Worm (Caenorhabditis elegans) whole organism, L1 larva: ENCODE measurements around the gene T09D3.3.

ENCODE experiments used
- C34B4.2 ChIP-seq: sonication (generic microtip); optimal IDR thresholded peaks from 2 replicates; lab custom pipeline; 2017; ENCODE audit warnings: mild to moderate bottlenecking, missing genetic modification characterization, missing compliant biosample characterization
- F16B12.6 ChIP-seq: fragments of 150-350 bp; optimal IDR thresholded peaks from 2 replicates; lab custom pipeline; 2014; ENCODE audit warnings: missing biosample characterization, missing genetic modification characterization
- aha-1 ChIP-seq: fragments of 150-350 bp; optimal IDR thresholded peaks from 2 replicates; lab custom pipeline; 2014; ENCODE audit warnings: missing biosample characterization, missing genetic modification characterization
- ama-1 ChIP-seq: fragments of 150-350 bp; optimal IDR thresholded peaks from 2 replicates; lab custom pipeline; 2014
- ceh-82 ChIP-seq, 3 experiments: fragments of 150-350 bp in 1 of 3; sonication (generic microtip) in 2 of 3; optimal IDR thresholded peaks; 2 replicates each; lab custom pipeline; 2014 to 2017; ENCODE audit warnings: missing biosample characterization in 3 of 3, missing genetic modification characterization in 3 of 3
- ces-1 ChIP-seq: fragments of 150-350 bp; optimal IDR thresholded peaks from 2 replicates; lab custom pipeline; 2014; ENCODE audit warnings: missing biosample characterization, missing genetic modification reagents, missing genetic modification characterization
- dpl-1 ChIP-seq, 3 experiments: fragments of 150-350 bp in 2 of 3; sonication (generic microtip) in 1 of 3; optimal IDR thresholded peaks; 2 replicates each; lab custom pipeline; 2014 to 2017; ENCODE audit warnings: missing biosample characterization in 3 of 3, missing genetic modification characterization in 3 of 3, missing genetic modification reagents in 3 of 3
- dsc-1 ChIP-seq: sonication (generic microtip); optimal IDR thresholded peaks from 2 replicates; lab custom pipeline; 2016; ENCODE audit warnings: mild to moderate bottlenecking, missing genetic modification characterization, missing compliant biosample characterization
- egl-27 ChIP-seq, 2 experiments: fragments of 150-350 bp in 1 of 2; sonication (generic microtip); optimal IDR thresholded peaks; 3 replicates each; lab custom pipeline; 2017 to 2018; ENCODE audit warnings: missing biosample characterization in 2 of 2, missing genetic modification characterization in 2 of 2, missing genetic modification reagents in 2 of 2
- elt-3 ChIP-seq, 6 experiments: fragments of 150-350 bp in 1 of 6; sonication (generic microtip); optimal IDR thresholded peaks; 2 replicates each; lab custom pipeline; 2017 to 2018; ENCODE audit warnings: missing biosample characterization in 6 of 6, missing genetic modification characterization in 6 of 6, inconsistent platforms in 1 of 6
- ets-5 ChIP-seq: fragments of 200-800 bp; sonication (Bioruptor generic); IDR thresholded peaks from 2 replicates; pipeline ENCODE4 v1.3.6; 2022; ENCODE audit warnings: missing genetic modification characterization, missing compliant biosample characterization
- fkh-10 ChIP-seq: sonication (generic microtip); optimal IDR thresholded peaks from 2 replicates; lab custom pipeline; 2017; ENCODE audit warnings: missing biosample characterization, missing genetic modification reagents, missing genetic modification characterization
- fkh-4 ChIP-seq: sonication (generic microtip); optimal IDR thresholded peaks from 2 replicates; lab custom pipeline; 2016; ENCODE audit warnings: missing compliant biosample characterization, missing genetic modification characterization, borderline replicate concordance
- fkh-8 ChIP-seq: sonication (generic microtip); optimal IDR thresholded peaks from 2 replicates; lab custom pipeline; 2016; ENCODE audit warnings: mild to moderate bottlenecking, missing genetic modification characterization, missing compliant biosample characterization
- hlh-17 ChIP-seq: fragments of 200-800 bp; sonication (Bioruptor generic); optimal IDR thresholded peaks from 2 replicates; lab custom pipeline; 2018; ENCODE audit warnings: missing genetic modification characterization, mild to moderate bottlenecking, missing compliant biosample characterization, moderate library complexity, borderline replicate concordance
- hpl-2 ChIP-seq: fragments of 150-350 bp; optimal IDR thresholded peaks from 2 replicates; lab custom pipeline; 2014; ENCODE audit warnings: missing biosample characterization, missing genetic modification reagents, missing genetic modification characterization
- lin-35 ChIP-seq, 2 experiments: fragments of 150-350 bp; optimal IDR thresholded peaks; 2 replicates each; lab custom pipeline; 2014; ENCODE audit warnings: missing biosample characterization in 2 of 2, missing genetic modification characterization in 2 of 2, missing genetic modification reagents in 2 of 2
- lin-39 ChIP-seq: fragments of 150-350 bp; optimal IDR thresholded peaks from 2 replicates; lab custom pipeline; 2014; ENCODE audit warnings: missing biosample characterization, missing genetic modification reagents, missing genetic modification characterization
- mab-9 ChIP-seq: fragments of 200-800 bp; sonication (Bioruptor generic); IDR thresholded peaks from 2 replicates; pipeline ENCODE4 v1.3.6; 2022; ENCODE audit warnings: missing genetic modification reagents, missing genetic modification characterization, missing compliant biosample characterization
- mep-1 ChIP-seq: fragments of 150-350 bp; optimal IDR thresholded peaks from 2 replicates; lab custom pipeline; 2014; ENCODE audit warnings: missing biosample characterization, missing genetic modification characterization
- nhr-12 ChIP-seq: sonication (generic microtip); optimal IDR thresholded peaks from 2 replicates; lab custom pipeline; 2017; ENCODE audit warnings: missing biosample characterization, missing genetic modification characterization
- nhr-19 ChIP-seq: fragments of 200-800 bp; sonication (Bioruptor generic); conservative IDR thresholded peaks from 2 replicates; pipeline ENCODE4 v1.3.6; 2022; ENCODE audit warnings: missing genetic modification characterization, missing compliant biosample characterization
- nhr-28 ChIP-seq: fragments of 150-350 bp; optimal IDR thresholded peaks from 2 replicates; lab custom pipeline; 2014; ENCODE audit warnings: missing biosample characterization, missing genetic modification characterization
- nhr-47 ChIP-seq: sonication (generic microtip); optimal IDR thresholded peaks from 2 replicates; lab custom pipeline; 2016; ENCODE audit warnings: mild to moderate bottlenecking, missing genetic modification characterization, moderate library complexity, missing compliant biosample characterization
- nhr-77 ChIP-seq: fragments of 150-350 bp; optimal IDR thresholded peaks from 2 replicates; lab custom pipeline; 2014; ENCODE audit warnings: missing biosample characterization, missing genetic modification characterization
- nhr-85 ChIP-seq: sonication (generic microtip); peaks from one replicate; lab custom pipeline; 2016; ENCODE audit warnings: missing genetic modification characterization, inconsistent platforms, missing compliant biosample characterization
- pag-3 ChIP-seq: sonication (generic microtip); optimal IDR thresholded peaks from 2 replicates; lab custom pipeline; 2017; ENCODE audit warnings: missing genetic modification characterization, mild to moderate bottlenecking, missing compliant biosample characterization, antibody characterized with exemption, borderline replicate concordance; ENCODE audit not compliant: insufficient read depth
- pqm-1 ChIP-seq: sonication (generic microtip); optimal IDR thresholded peaks from 3 replicates; lab custom pipeline; 2017; ENCODE audit warnings: missing biosample characterization, missing genetic modification characterization
- rnt-1 ChIP-seq: sonication (generic microtip); optimal IDR thresholded peaks from 2 replicates; lab custom pipeline; 2016; ENCODE audit warnings: mild to moderate bottlenecking, missing genetic modification characterization, moderate library complexity, missing compliant biosample characterization
- tlp-1 ChIP-seq: fragments of 150-350 bp; optimal IDR thresholded peaks from 2 replicates; lab custom pipeline; 2014; ENCODE audit warnings: missing biosample characterization, missing genetic modification characterization
- unc-130 ChIP-seq: fragments of 150-350 bp; optimal IDR thresholded peaks from 2 replicates; lab custom pipeline; 2017; ENCODE audit warnings: missing biosample characterization, missing genetic modification characterization, inconsistent platforms
- unc-30 ChIP-seq: sonication (generic microtip); optimal IDR thresholded peaks from 2 replicates; lab custom pipeline; 2017; ENCODE audit warnings: missing biosample characterization, missing genetic modification characterization
- xbp-1 ChIP-seq: sonication (generic microtip); optimal IDR thresholded peaks from 2 replicates; lab custom pipeline; 2016; ENCODE audit warnings: missing genetic modification characterization, missing compliant biosample characterization
- ztf-11 ChIP-seq, 2 experiments: sonication (generic microtip); optimal IDR thresholded peaks; 2 replicates each; lab custom pipeline; 2016 to 2017; ENCODE audit warnings: missing genetic modification characterization in 2 of 2, missing biosample characterization in 1 of 2, missing compliant biosample characterization in 1 of 2
- ztf-4 ChIP-seq: fragments of 150-350 bp; optimal IDR thresholded peaks from 2 replicates; lab custom pipeline; 2014; ENCODE audit warnings: missing biosample characterization, missing genetic modification characterization

T09D3.3 gene

ce11 chrV:5312453-5312852 is 36.9 kb downstream of the T09D3.3 start, which contains the start of gene C10G8.3:
Gene C10G8.3 (plus strand): TSS chrV:5312753.
- TF ChIP-seq nhr-77, result no peak
- no peak for TF ChIP-seq xbp-1
- no peak for TF ChIP-seq unc-130
- no peak for TF ChIP-seq dpl-1 (GFP tag; optimal IDR thresholded peaks at IDR 0.05; lab: Kevin White, UChicago)
- no peak for TF ChIP-seq ama-1 (lab: Kevin White, UChicago)
- no peak for TF ChIP-seq tlp-1 (tag; lab: Kevin White, UChicago)
- TF ChIP-seq ztf-4 (tag; lab: Kevin White, UChicago), result no peak
- no peak for TF ChIP-seq ceh-82 (tag; optimal IDR thresholded peaks at IDR 0.05; lab: Kevin White, UChicago)
- TF ChIP-seq hpl-2 (GFP tag; lab: Kevin White, UChicago), result no peak
- no peak for TF ChIP-seq ets-5 (GFP tag; lab: Robert Waterston, UW)
- no peak for TF ChIP-seq rnt-1 (tag; lab: Kevin White, UChicago)
- no peak for TF ChIP-seq F16B12.6 (tag; lab: Kevin White, UChicago)

DNA sequence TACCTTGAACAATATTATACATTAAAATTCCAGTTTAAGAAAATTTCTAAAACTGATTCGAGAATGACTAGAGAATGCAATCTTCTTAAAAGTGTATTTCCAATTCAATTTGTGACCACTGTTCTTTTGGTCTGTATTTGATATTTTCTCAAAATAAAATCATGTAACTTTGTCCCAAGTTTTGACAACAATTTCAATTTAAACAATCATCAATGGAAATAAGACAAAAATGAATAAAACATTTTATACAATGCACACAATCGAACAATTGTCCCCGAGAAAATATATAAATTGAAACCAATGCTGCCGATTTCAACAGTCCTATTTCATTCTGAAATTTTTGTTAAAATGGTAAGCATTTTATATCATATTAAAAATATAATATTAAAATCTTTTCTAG is 37.7 kb downstream of the T09D3.3 start, which contains the start of gene C10G8.4:
TSS of gene C10G8.4 (plus strand) at position 301 of the 400 bp plus-strand sequence.
- no peak for TF ChIP-seq C34B4.2

DNA sequence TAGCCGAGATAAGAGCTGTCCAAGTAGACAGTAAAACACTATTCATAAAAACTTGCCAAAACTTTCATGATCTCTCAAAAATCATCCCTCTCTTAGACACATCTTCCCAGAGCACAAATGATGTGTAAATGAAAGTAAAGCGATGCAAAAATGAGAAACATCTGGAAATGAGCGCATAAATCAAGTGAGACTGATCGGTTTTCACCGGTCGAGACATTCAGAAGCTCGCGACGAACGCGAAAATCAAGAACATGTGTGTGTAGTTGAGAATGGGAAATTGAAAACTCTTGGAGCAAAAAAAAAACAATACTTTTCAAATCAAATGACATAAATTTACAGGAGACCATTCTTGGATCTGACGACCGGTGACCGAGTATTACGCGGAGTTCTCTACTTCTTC is 45.0 kb downstream of the T09D3.3 start:
- TF ChIP-seq mep-1 (no peak), ces-1 (GFP tag; lab: Kevin White, UChicago) (no peak), dsc-1 (tag; lab: Kevin White, UChicago) (peak; percentile 97), fkh-4 (tag; lab: Kevin White, UChicago) (peak; percentile 93), unc-30 (tag; lab: Kevin White, UChicago) (no peak)

ce11 chrV:5303389-5303788 is 46.0 kb downstream of the T09D3.3 start, which contains the start of gene ncx-2:
Gene ncx-2 (plus strand): TSS chrV:5303689.
- TF ChIP-seq ztf-11 (tag; optimal IDR thresholded peaks at IDR 0.05; lab: Kevin White, UChicago) (no peak), nhr-19 (GFP tag; lab: Robert Waterston, UW) (no peak), mab-9 (no peak), xbp-1 (no peak), nhr-47 (tag; lab: Kevin White, UChicago) (no peak), nhr-28 (no peak), unc-30 (tag; lab: Kevin White, UChicago) (no peak), lin-35 (GFP tag; optimal IDR thresholded peaks at IDR 0.05; lab: Kevin White, UChicago) (no peak), egl-27 (tag; optimal IDR thresholded peaks at IDR 0.05; lab: Kevin White, UChicago) (no peak), lin-39 (tag; lab: Kevin White, UChicago) (no peak), hlh-17 (GFP tag; lab: Kevin White, UChicago) (no peak), fkh-10 (no peak), pqm-1 (tag; lab: Kevin White, UChicago) (no peak), nhr-12 (tag; lab: Kevin White, UChicago) (no peak), elt-3 (tag; optimal IDR thresholded peaks at IDR 0.05; lab: Kevin White, UChicago) (no peak)

- TF ChIP-seq dsc-1 (tag; lab: Kevin White, UChicago) (peak; percentile 27), nhr-85 (no peak), fkh-8 (tag; lab: Kevin White, UChicago) (peak; percentile 59), aha-1 (tag; lab: Kevin White, UChicago) (no peak), pag-3 (tag; lab: Kevin White, UChicago) (no peak)
Measured at ce11 chrV:5301226-5301625, 48.1 kb downstream of the T09D3.3 start.
